Worm (Caenorhabditis elegans) whole organism, midembryonic: ENCODE results near the gene tag-293.
"Not testable (repeated sequence)": the region's sequence is repeated elsewhere in the genome, so short reads cannot be mapped to it uniquely, and the experiment has no call there.

Source experiments
- T22C8.4 ChIP-seq: fragments of 200-800 bp; sonication (Bioruptor generic); IDR thresholded peaks from 2 replicates; pipeline ENCODE4 v1.3.6; 2022; ENCODE audit warnings: missing genetic modification characterization, missing compliant biosample characterization
- cog-1 ChIP-seq: sonication (generic microtip); optimal IDR thresholded peaks from 2 replicates; lab custom pipeline; 2016; ENCODE audit warnings: missing genetic modification characterization, missing compliant biosample characterization
- flt-1 ChIP-seq: fragments of 200-800 bp; sonication (Bioruptor generic); IDR thresholded peaks from 2 replicates; pipeline ENCODE4 v1.3.6; 2022; ENCODE audit warnings: missing genetic modification characterization, missing compliant biosample characterization
- klf-2 ChIP-seq: fragments of 200-800 bp; sonication (Bioruptor generic); conservative IDR thresholded peaks from 2 replicates; pipeline ENCODE4 v1.3.6; 2022; ENCODE audit warnings: missing genetic modification reagents, missing genetic modification characterization, missing compliant biosample characterization
- med-1 ChIP-seq: sonication (generic microtip); optimal IDR thresholded peaks from 2 replicates; lab custom pipeline; 2017; ENCODE audit warnings: missing genetic modification characterization, mild to moderate bottlenecking, missing compliant biosample characterization, antibody characterized with exemption, missing genetic modification reagents; ENCODE audit not compliant: insufficient read depth
- ref-1 ChIP-seq: fragments of 200-800 bp; sonication (Bioruptor generic); conservative IDR thresholded peaks from 2 replicates; pipeline ENCODE4 v1.3.6; 2022; ENCODE audit warnings: missing genetic modification reagents, missing genetic modification characterization, missing compliant biosample characterization
- tab-1 ChIP-seq: fragments of 200-800 bp; sonication (Bioruptor generic); IDR thresholded peaks from 2 replicates; pipeline ENCODE4 v1.3.6; 2022; ENCODE audit warnings: missing genetic modification characterization, missing compliant biosample characterization
- ztf-23 ChIP-seq: fragments of 200-800 bp; sonication (Bioruptor generic); IDR thresholded peaks from 2 replicates; pipeline ENCODE4 v1.3.6; 2022; ENCODE audit warnings: missing genetic modification reagents, missing genetic modification characterization, missing compliant biosample characterization
- ztf-29 ChIP-seq: fragments of 200-800 bp; sonication (Bioruptor generic); IDR thresholded peaks from 2 replicates; pipeline ENCODE4 v1.3.6; 2022; ENCODE audit warnings: missing genetic modification reagents, missing genetic modification characterization, missing compliant biosample characterization

The tag-293 gene

ce11 chrV:7330868-7331267 is 24.5 kb downstream of the tag-293 start, which contains the start of gene F10G2.2:
Gene F10G2.2, plus strand, starts transcription at chrV:7331168.
- TF ChIP-seq tab-1 (GFP tag; lab: Robert Waterston, UW) = no peak
- no peak for TF ChIP-seq klf-2 (GFP tag; lab: Robert Waterston, UW)
- no peak for TF ChIP-seq med-1 (GFP tag; lab: Kevin White, UChicago)
- TF ChIP-seq ref-1 = no peak
- TF ChIP-seq ztf-29 = no peak
- TF ChIP-seq flt-1 = no peak
- no peak for TF ChIP-seq ztf-23
- TF ChIP-seq cog-1 (tag; lab: Kevin White, UChicago) = no peak
- TF ChIP-seq T22C8.4 (GFP tag; lab: Robert Waterston, UW) = no peak

ce11 chrV:7328092-7328491 is 27.3 kb downstream of the tag-293 start, which contains the start of gene clec-7:
Gene clec-7, plus strand, starts transcription at chrV:7328392.
- no peak for TF ChIP-seq ztf-23
- no peak for TF ChIP-seq klf-2 (GFP tag; lab: Robert Waterston, UW)
- no peak for TF ChIP-seq med-1 (GFP tag; lab: Kevin White, UChicago)
- no peak for TF ChIP-seq ztf-29
- no peak for TF ChIP-seq flt-1
- no peak for TF ChIP-seq tab-1 (GFP tag; lab: Robert Waterston, UW)
- TF ChIP-seq ref-1 = no peak
- no peak for TF ChIP-seq cog-1 (tag; lab: Kevin White, UChicago)
- TF ChIP-seq T22C8.4 (GFP tag; lab: Robert Waterston, UW) = no peak

- no peak for TF ChIP-seq tab-1 (GFP tag; lab: Robert Waterston, UW)
- no peak for TF ChIP-seq T22C8.4 (GFP tag; lab: Robert Waterston, UW)
- no peak for TF ChIP-seq flt-1
- TF ChIP-seq cog-1 (tag; lab: Kevin White, UChicago) = no peak
- TF ChIP-seq ztf-23 = no peak
- no peak for TF ChIP-seq klf-2 (GFP tag; lab: Robert Waterston, UW)
- TF ChIP-seq med-1 (GFP tag; lab: Kevin White, UChicago) = no peak
- no peak for TF ChIP-seq ztf-29
- no peak for TF ChIP-seq ref-1
Measured at ce11 chrV:7326928-7327327, 28.4 kb downstream of the tag-293 start, which contains the start of gene F10G2.4. Gene F10G2.4, plus strand, starts transcription at chrV:7327228.

- no peak for TF ChIP-seq ztf-29
- TF ChIP-seq tab-1 (GFP tag; lab: Robert Waterston, UW) = no peak
- no peak for TF ChIP-seq T22C8.4 (GFP tag; lab: Robert Waterston, UW)
- TF ChIP-seq ref-1 = no peak
- TF ChIP-seq cog-1 (tag; lab: Kevin White, UChicago) = no peak
- no peak for TF ChIP-seq flt-1
- no peak for TF ChIP-seq med-1 (GFP tag; lab: Kevin White, UChicago)
- no peak for TF ChIP-seq klf-2 (GFP tag; lab: Robert Waterston, UW)
- no peak for TF ChIP-seq ztf-23
Measured at ce11 chrV:7325285-7325684, 30.1 kb downstream of the tag-293 start, which contains the start of gene srx-92. Gene srx-92, minus strand, starts transcription at chrV:7325385.

DNA sequence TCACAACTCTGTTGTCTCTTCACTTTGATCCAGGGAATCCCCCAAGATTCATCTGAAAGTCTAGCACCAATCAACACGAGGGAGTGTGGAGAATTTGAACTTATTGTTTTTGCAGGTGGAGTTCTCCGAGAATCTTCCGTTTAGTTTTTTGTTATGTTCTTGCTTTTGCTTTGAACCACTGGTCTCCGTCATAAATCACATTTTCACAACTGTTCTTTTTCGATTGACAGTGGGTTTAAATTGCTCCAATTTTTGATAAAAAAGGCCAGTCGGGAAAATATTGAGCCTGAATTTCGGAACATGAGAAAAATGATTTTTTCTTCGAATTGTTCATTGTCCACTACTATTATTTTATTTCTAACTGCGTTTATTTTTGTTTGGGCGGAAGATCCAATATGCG is 33.4 kb downstream of the tag-293 start, which contains the start of gene F10G2.10:
Gene F10G2.10 (plus strand): TSS at position 301 of the 400 bp plus-strand sequence.
- no peak for TF ChIP-seq flt-1
- TF ChIP-seq T22C8.4 (GFP tag; lab: Robert Waterston, UW) = no peak
- no peak for TF ChIP-seq ztf-23
- no peak for TF ChIP-seq ztf-29
- no peak for TF ChIP-seq ref-1
- TF ChIP-seq klf-2 (GFP tag; lab: Robert Waterston, UW) = no peak
- TF ChIP-seq tab-1 (GFP tag; lab: Robert Waterston, UW) = no peak
- TF ChIP-seq cog-1 (tag; lab: Kevin White, UChicago) = no peak
- TF ChIP-seq med-1 (GFP tag; lab: Kevin White, UChicago) = no peak

ce11 chrV:7320909-7321308 is 34.5 kb downstream of the tag-293 start, which contains the start of gene lmd-4:
Gene lmd-4, minus strand, starts transcription at chrV:7321009.
- no peak for TF ChIP-seq ztf-23
- TF ChIP-seq klf-2 (GFP tag; lab: Robert Waterston, UW) = no peak
- TF ChIP-seq flt-1 = no peak
- no peak for TF ChIP-seq ztf-29
- TF ChIP-seq T22C8.4 (GFP tag; lab: Robert Waterston, UW) = no peak
- TF ChIP-seq tab-1 (GFP tag; lab: Robert Waterston, UW) = no peak
- TF ChIP-seq cog-1 (tag; lab: Kevin White, UChicago) = no peak
- TF ChIP-seq ref-1 = no peak
- TF ChIP-seq med-1 (GFP tag; lab: Kevin White, UChicago) = no peak

DNA sequence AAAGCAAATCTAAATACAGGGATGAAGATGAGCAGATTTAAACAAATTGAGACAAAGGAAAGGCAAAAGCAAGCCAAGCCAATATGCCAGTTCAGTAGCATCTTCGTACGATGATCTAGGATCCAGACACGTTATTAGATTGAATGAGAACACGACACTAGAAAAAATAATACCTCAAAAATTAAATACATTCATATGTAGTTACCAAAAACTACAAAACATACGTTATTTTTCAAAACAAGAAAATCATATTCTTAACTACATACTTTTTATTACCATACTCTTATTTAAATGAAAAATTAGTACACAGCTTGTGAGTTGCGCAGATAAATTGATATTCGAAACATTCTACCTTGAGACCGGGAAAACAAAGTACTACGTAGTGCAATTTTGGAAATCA is 42.1 kb downstream of the tag-293 start, which contains the start of gene srx-6:
Gene srx-6 (minus strand): TSS at position 101 of the 400 bp plus-strand sequence.
- no peak for TF ChIP-seq med-1 (GFP tag; lab: Kevin White, UChicago)
- TF ChIP-seq ztf-29 = no peak
- TF ChIP-seq cog-1 (tag; lab: Kevin White, UChicago) = no peak
- TF ChIP-seq T22C8.4 (GFP tag; lab: Robert Waterston, UW) = no peak
- TF ChIP-seq ref-1 = no peak
- TF ChIP-seq klf-2 (GFP tag; lab: Robert Waterston, UW) = no peak
- no peak for TF ChIP-seq ztf-23
- TF ChIP-seq flt-1 = no peak
- TF ChIP-seq tab-1 (GFP tag; lab: Robert Waterston, UW) = no peak

- TF ChIP-seq ztf-23 (no peak), cog-1 (tag; lab: Kevin White, UChicago) (no peak), T22C8.4 (GFP tag; lab: Robert Waterston, UW) (no peak), ref-1 (no peak)
Measured at ce11 chrV:7307089-7307488, 48.3 kb downstream of the tag-293 start, which contains the start of gene F07G11.1. Gene F07G11.1, plus strand, starts transcription at chrV:7307389.

DNA sequence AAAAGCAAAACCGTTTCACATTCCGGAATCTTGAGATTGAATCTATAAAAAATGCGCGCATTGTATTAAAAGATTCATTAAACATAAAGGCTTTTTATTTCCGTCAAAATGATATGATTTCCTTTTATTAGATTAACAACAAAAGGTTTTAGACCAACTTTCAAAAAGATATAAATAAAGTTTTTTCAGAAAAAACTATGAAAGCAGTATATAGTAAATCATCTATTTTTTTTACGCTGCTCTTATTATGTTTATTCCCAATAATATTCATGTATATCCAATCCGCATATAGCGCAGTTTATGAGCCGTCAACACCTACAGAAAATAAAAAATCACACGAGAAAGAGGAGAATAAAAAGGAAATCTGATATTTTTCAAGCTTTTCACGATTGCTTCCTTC is 50.9 kb downstream of the tag-293 start, which contains the start of gene F07G11.2:
Gene F07G11.2 (plus strand): TSS at position 301 of the 400 bp plus-strand sequence.
- TF ChIP-seq ref-1; flt-1; T22C8.4 (GFP tag; lab: Robert Waterston, UW): not testable (repeated sequence)
